Worm (Caenorhabditis elegans): ENCODE results near the gene rpb-4.

Gene rpb-4

DNA sequence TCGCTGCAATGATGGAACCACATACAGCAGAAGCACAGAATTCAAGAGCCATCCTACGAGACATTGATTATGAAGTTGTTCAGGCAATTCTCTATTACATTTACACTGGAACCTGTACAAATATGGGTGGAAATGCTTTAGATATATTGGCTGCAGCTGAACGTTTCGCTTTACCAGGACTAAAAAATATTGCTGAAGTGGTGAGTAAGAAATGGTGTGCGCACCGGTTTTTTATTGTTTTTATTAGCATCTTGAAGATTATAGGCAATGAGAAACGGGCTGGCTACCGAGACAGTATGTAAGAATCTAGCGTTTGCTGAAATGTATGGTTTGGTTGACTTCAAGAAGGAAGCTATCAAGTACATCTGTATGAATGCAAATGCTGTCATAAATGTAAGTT, 21.8 kb downstream of the rpb-4 start:
- TF ChIP-seq ztf-18 (tag; optimal IDR thresholded peaks at IDR 0.05) (no peak), unc-130 (GFP tag; optimal IDR thresholded peaks at IDR 0.05) (no peak), F10E7.11 (tag; optimal IDR thresholded peaks at IDR 0.05) (no peak), lsy-27 (tag; optimal IDR thresholded peaks at IDR 0.05; ENCODE audit: borderline replicate concordance, insufficient read depth) (no peak), ama-1 (optimal IDR thresholded peaks at IDR 0.05) (no peak), ama-1 (GFP tag; optimal IDR thresholded peaks at IDR 0.05) (no peak), mes-4 (tag; optimal IDR thresholded peaks at IDR 0.05) (no peak), Y56A3A.18 (GFP tag; IDR thresholded peaks at IDR 0.05) (no peak), xnd-1 (tag; optimal IDR thresholded peaks at IDR 0.05) (no peak), sdz-38 (tag; optimal IDR thresholded peaks at IDR 0.05) (no peak), ets-4 (GFP tag; optimal IDR thresholded peaks at IDR 0.05) (no peak)

ce11 chrII:7397273-7397840, 23.1 kb downstream of the rpb-4 start:
- peak; percentile 8 for TF ChIP-seq efl-1 (GFP tag; optimal IDR thresholded peaks at IDR 0.05)
- no peak for TF ChIP-seq hmg-20 (GFP tag; IDR thresholded peaks at IDR 0.05)
- no peak for TF ChIP-seq lin-54 (GFP tag; optimal IDR thresholded peaks at IDR 0.05)
- TF ChIP-seq K12H6.12 (tag; optimal IDR thresholded peaks at IDR 0.05): no peak
- TF ChIP-seq madf-6 (GFP tag; IDR thresholded peaks at IDR 0.05): 0 out of 2 replicates have a peak, but pooled peaks have one; percentile 17
- TF ChIP-seq B0336.3 (GFP tag; IDR thresholded peaks at IDR 0.05): no peak
- TF ChIP-seq ama-1 (optimal IDR thresholded peaks at IDR 0.05): no peak
- peak in 1 of 2 experiments; percentile 13 for TF ChIP-seq ama-1 (GFP tag; optimal IDR thresholded peaks at IDR 0.05)
- TF ChIP-seq sea-2 (GFP tag; IDR thresholded peaks at IDR 0.05): no peak
- no peak for TF ChIP-seq unc-130 (GFP tag; optimal IDR thresholded peaks at IDR 0.05)
- TF ChIP-seq dpff-1 (tag; optimal IDR thresholded peaks at IDR 0.05): no peak
- no peak for TF ChIP-seq nhr-120 (GFP tag; IDR thresholded peaks at IDR 0.05)
- no peak for TF ChIP-seq ceh-91 (GFP tag; IDR thresholded peaks at IDR 0.05)
- no peak for TF ChIP-seq madf-3 (GFP tag; IDR thresholded peaks at IDR 0.05)
- TF ChIP-seq dpl-1 (GFP tag; optimal IDR thresholded peaks at IDR 0.05): no peak
- TF ChIP-seq B0035.1 (tag; optimal IDR thresholded peaks at IDR 0.05): no peak
- no peak for TF ChIP-seq C06A6.2 (GFP tag; conservative IDR thresholded peaks at IDR 0.05)
- TF ChIP-seq ceh-58 (GFP tag; IDR thresholded peaks at IDR 0.05): no peak
- TF ChIP-seq cebp-1 (GFP tag; IDR thresholded peaks at IDR 0.05): no peak
- TF ChIP-seq cebp-1 (tag; optimal IDR thresholded peaks at IDR 0.05): peak; percentile 29
- TF ChIP-seq snpc-4 (GFP tag; optimal IDR thresholded peaks at IDR 0.05): no peak
- TF ChIP-seq snpc-4 (tag; optimal IDR thresholded peaks at IDR 0.05): peak in 2 of 4 experiments; percentile 8 to 18
- no peak for TF ChIP-seq pbrm-1 (GFP tag; IDR thresholded peaks at IDR 0.05)

DNA sequence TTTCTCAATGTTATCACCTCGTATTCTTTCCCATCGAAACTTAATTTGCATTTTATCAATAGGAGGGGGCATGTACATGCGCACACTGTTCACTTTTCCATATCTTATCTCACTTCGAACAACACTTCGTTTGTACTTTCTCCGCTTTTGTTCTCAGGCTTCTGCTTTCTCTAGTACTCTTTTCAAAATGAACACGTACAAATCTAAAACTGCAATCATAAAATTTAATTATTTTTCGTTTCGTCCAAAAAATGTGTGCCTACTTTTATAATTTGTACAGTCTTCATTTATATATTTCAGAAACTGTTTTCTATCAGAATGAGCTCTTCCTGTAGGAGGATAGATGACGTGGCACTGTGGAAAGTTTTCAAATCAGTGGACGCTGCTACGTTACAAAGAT, 24.4 kb downstream of the rpb-4 start, which contains the start of gene C07D10.1:
C07D10.1 (plus strand) TSS at position 301 of the 400 bp plus-strand sequence.
- TF ChIP-seq lsl-1 (GFP tag; optimal IDR thresholded peaks at IDR 0.05): no peak
- no peak for TF ChIP-seq sptf-2 (GFP tag; optimal IDR thresholded peaks at IDR 0.05)
- no peak for TF ChIP-seq madf-6 (GFP tag; IDR thresholded peaks at IDR 0.05)
- no peak for TF ChIP-seq F49E8.2 (tag; optimal IDR thresholded peaks at IDR 0.05; ENCODE audit: insufficient read depth)
- TF ChIP-seq fkh-3 (tag; optimal IDR thresholded peaks at IDR 0.05): no peak
- no peak for TF ChIP-seq nhr-80 (tag; optimal IDR thresholded peaks at IDR 0.05)
- no peak for TF ChIP-seq lir-1 (GFP tag; conservative IDR thresholded peaks at IDR 0.05)
- TF ChIP-seq dpff-1 (tag; optimal IDR thresholded peaks at IDR 0.05): no peak
- no peak for TF ChIP-seq F22D6.2 (tag; optimal IDR thresholded peaks at IDR 0.05)
- TF ChIP-seq B0336.3 (GFP tag; IDR thresholded peaks at IDR 0.05): no peak
- no peak for TF ChIP-seq aptf-3 (GFP tag; IDR thresholded peaks at IDR 0.05)

Measured in whole organism, young adult.